Worm (Caenorhabditis elegans): ENCODE results near the gene Y38H6C.13.
"Not testable (repeated sequence)": the region's sequence is repeated elsewhere in the genome, so short reads cannot be mapped to it uniquely, and the experiment has no call there.

The Y38H6C.13 gene

ce11 chrV:20499642-20500041 is 28.0 kb upstream of the Y38H6C.13 start:
- no peak for TF ChIP-seq nhr-41 (GFP tag; IDR thresholded peaks at IDR 0.05)
- TF ChIP-seq nhr-25 (tag; optimal IDR thresholded peaks at IDR 0.05; ENCODE audit: borderline replicate concordance, insufficient read depth) = no peak
- TF ChIP-seq daf-16 (GFP tag; optimal IDR thresholded peaks at IDR 0.05) = no peak
- TF ChIP-seq daf-16 (tag; optimal IDR thresholded peaks at IDR 0.05) = peak; percentile 65
- TF ChIP-seq nhr-77 (tag; optimal IDR thresholded peaks at IDR 0.05) = no peak
- no peak for TF ChIP-seq ama-1 (optimal IDR thresholded peaks at IDR 0.05)
- peak; percentile 7 for TF ChIP-seq hlh-11 (tag; optimal IDR thresholded peaks at IDR 0.05)
- TF ChIP-seq daf-19 (GFP tag; conservative IDR thresholded peaks at IDR 0.05) = no peak
- TF ChIP-seq pqm-1 (tag; optimal IDR thresholded peaks at IDR 0.05) = peak; percentile 37
- TF ChIP-seq nhr-48 (tag; optimal IDR thresholded peaks at IDR 0.05) = peak; percentile 54
- TF ChIP-seq dmd-6 (GFP tag; IDR thresholded peaks at IDR 0.05) = peak; percentile 76
- TF ChIP-seq mdt-29 (GFP tag; IDR thresholded peaks at IDR 0.05) = no peak

DNA sequence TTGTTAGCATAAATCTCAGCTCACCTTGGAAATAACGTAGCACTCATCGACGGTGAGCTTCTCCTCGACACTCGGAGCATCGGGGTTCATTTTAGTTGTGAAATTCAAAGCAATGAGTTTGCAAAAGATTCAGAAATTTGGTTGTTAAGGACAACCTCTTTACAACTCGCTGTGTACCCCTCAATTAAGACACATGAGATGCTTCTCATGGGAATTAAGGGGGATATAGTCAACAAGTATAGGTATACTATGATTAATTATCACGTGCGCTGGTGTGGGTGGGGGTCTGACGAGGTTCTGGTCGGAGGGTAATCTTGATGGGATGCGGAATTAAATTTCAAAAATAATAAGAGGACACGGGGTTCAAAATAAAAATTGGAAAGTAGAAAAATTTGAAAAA is 27.2 kb upstream of the Y38H6C.13 start, which contains the start of gene dct-14:
dct-14 (minus strand) TSS at position 101 of the 400 bp plus-strand sequence.
- TF ChIP-seq nhr-111 (GFP tag; optimal IDR thresholded peaks at IDR 0.05) (no peak), mep-1 (tag; optimal IDR thresholded peaks at IDR 0.05) (no peak), nhr-41 (GFP tag; IDR thresholded peaks at IDR 0.05) (no peak), saeg-2 (GFP tag; IDR thresholded peaks at IDR 0.05) (no peak)

- TF ChIP-seq ZK337.2 (GFP tag; IDR thresholded peaks at IDR 0.05) = no peak
- no peak for TF ChIP-seq lim-7 (GFP tag; IDR thresholded peaks at IDR 0.05)
- no peak for TF ChIP-seq nhr-76 (tag; optimal IDR thresholded peaks at IDR 0.05)
- TF ChIP-seq dmd-8 (GFP tag; IDR thresholded peaks at IDR 0.05) = no peak
- TF ChIP-seq aly-2 (tag; optimal IDR thresholded peaks at IDR 0.05) = no peak
- TF ChIP-seq tra-1 (GFP tag; IDR thresholded peaks at IDR 0.05) = no peak
- no peak for TF ChIP-seq dmd-6 (GFP tag; IDR thresholded peaks at IDR 0.05)
- TF ChIP-seq hif-1 (tag; optimal IDR thresholded peaks at IDR 0.05) = no peak
- no peak for TF ChIP-seq ceh-44 (GFP tag; IDR thresholded peaks at IDR 0.05)
- no peak for TF ChIP-seq dve-1 (tag; optimal IDR thresholded peaks at IDR 0.05; ENCODE audit: insufficient read depth)
- no peak for TF ChIP-seq vab-7 (GFP tag; IDR thresholded peaks at IDR 0.05)
- TF ChIP-seq lin-39 (tag; optimal IDR thresholded peaks at IDR 0.05) = no peak
- TF ChIP-seq ces-1 (GFP tag; optimal IDR thresholded peaks at IDR 0.05) = no peak
- no peak for TF ChIP-seq F49E8.2 (tag; optimal IDR thresholded peaks at IDR 0.05; ENCODE audit: borderline replicate concordance)
- no peak for TF ChIP-seq aha-1 (tag)
- TF ChIP-seq snpc-4 (tag; optimal IDR thresholded peaks at IDR 0.05) = no peak
- TF ChIP-seq Y5F2A.4 (GFP tag; optimal IDR thresholded peaks at IDR 0.05) = no peak
Observed at ce11 chrV:20504997-20505396, 22.6 kb upstream of the Y38H6C.13 start, which contains the start of gene Y38H6C.4. TSS of gene Y38H6C.4 (minus strand) at chrV:20505097.

DNA sequence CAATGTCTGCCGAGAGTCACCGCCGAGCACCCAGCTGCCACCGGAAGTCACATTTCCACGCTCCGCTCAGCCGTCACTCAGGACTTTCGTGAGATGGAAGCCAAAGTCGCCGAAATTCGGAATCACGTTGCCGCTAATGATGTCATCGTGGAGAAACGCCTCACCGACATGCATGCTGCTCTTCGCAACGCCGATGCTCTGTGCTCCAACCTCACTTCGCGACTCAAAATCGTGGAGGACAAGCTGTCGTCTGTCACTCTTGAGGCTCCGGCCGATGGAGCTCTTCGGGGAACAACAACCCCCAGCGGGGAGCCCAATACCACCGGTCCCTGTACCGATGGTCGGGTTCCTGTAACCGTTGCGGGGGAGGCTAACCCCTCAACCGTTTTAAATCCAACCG is 21.1 kb upstream of the Y38H6C.13 start:
- TF ChIP-seq duxl-1 (tag; optimal IDR thresholded peaks at IDR 0.05; ENCODE audit: poor library complexity) = no peak
- peak; percentile 81 for TF ChIP-seq set-16 (GFP tag; IDR thresholded peaks at IDR 0.05)

DNA sequence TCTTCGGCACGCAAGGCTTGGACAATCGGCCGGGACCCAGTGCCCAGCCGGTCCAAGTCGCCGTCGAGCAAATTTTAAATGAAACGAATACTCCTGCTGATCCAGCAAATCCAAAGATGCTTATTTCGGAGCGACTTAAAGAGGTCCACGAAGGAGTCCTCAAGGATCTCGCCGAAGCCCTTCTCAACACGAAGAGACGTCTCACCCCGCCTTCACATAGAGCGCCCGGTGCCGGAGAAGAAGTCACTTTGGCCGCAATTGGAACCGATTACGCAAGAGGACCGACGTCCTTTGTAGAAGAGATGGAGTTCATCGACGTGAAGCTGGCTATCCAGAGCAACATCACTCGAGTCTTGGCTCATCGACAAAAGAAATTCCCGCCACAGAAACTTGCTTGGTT is 18.2 kb upstream of the Y38H6C.13 start:
- TF ChIP-seq set-16 (GFP tag; IDR thresholded peaks at IDR 0.05) (peak; percentile 49; the same call in 1 of the 2 replicates), ama-1 (optimal IDR thresholded peaks at IDR 0.05) (no peak)

DNA sequence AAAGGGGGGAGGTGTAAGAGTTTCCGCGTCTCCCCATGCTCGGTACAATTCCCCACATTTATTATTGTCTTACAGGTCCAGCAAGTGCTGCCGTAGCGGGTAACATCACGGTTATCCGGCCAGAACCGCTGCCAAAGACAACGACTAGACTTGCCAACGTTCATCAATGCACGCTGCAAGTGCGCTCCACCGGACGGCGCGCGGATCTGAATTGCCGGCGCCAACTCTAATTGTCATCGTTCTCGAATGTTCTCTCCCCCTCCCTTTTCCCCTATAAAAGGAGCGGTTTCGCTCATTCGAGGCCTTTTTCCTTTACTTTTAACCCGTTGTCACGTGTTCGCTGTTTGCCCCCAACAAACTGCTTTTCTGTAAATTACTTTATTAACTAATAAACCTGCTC is 13.9 kb upstream of the Y38H6C.13 start, which contains the start of gene Y38H6C.8:
Y38H6C.8 (plus strand) TSS at position 301 of the 400 bp plus-strand sequence.
- TF ChIP-seq spr-1 (tag; optimal IDR thresholded peaks at IDR 0.05); ceh-44 (GFP tag; IDR thresholded peaks at IDR 0.05); ceh-28 (tag; optimal IDR thresholded peaks at IDR 0.05): not testable (repeated sequence)

Data from whole organism, L4 larva.